Fruit fly (Drosophila melanogaster) whole organism, embryonic: ENCODE results near the gene CG32333.

Experiments
- Bgb ChIP-seq: fragments of 200-800 bp; sonication (Bioruptor generic); IDR thresholded peaks from 2 replicates; pipeline ENCODE4 v1.3.6; 2022; ENCODE audit warnings: missing biosample characterization, missing genetic modification characterization; ENCODE audit not compliant: partially characterized antibody
- Blimp-1 ChIP-seq: fragments of 200-800 bp; sonication (Bioruptor generic); optimal IDR thresholded peaks from 3 replicates; lab custom pipeline; 2018; ENCODE audit warnings: missing biosample characterization, missing genetic modification characterization, mild to moderate bottlenecking, moderate library complexity, missing genetic modification reagents
- CG10321 ChIP-seq: fragments of 200-800 bp; sonication (Bioruptor generic); IDR thresholded peaks from 2 replicates; pipeline ENCODE4 v1.3.6; 2022; ENCODE audit warnings: missing biosample characterization, missing genetic modification characterization
- CG11093 ChIP-seq: fragments of 200-800 bp; sonication (Bioruptor generic); IDR thresholded peaks from 3 replicates; pipeline ENCODE4 v1.3.6; 2022; ENCODE audit warnings: missing biosample characterization, missing genetic modification characterization
- CG13287 ChIP-seq: fragments of 200-800 bp; sonication (Bioruptor generic); IDR thresholded peaks from 2 replicates; pipeline ENCODE4 v1.3.6; 2022; ENCODE audit warnings: missing biosample characterization, missing genetic modification characterization; ENCODE audit not compliant: partially characterized antibody
- CG1792 ChIP-seq: fragments of 200-800 bp; sonication (Bioruptor generic); optimal IDR thresholded peaks from 2 replicates; lab custom pipeline; 2016; ENCODE audit warnings: missing biosample characterization, missing genetic modification characterization
- CG2129 ChIP-seq: fragments of 200-800 bp; sonication (Bioruptor generic); IDR thresholded peaks from 2 replicates; pipeline ENCODE4 v1.3.6; 2022; ENCODE audit warnings: missing biosample characterization, missing genetic modification characterization; ENCODE audit not compliant: partially characterized antibody
- CG30403 ChIP-seq: fragments of 200-800 bp; sonication (Bioruptor generic); optimal IDR thresholded peaks from 3 replicates; lab custom pipeline; 2016; ENCODE audit warnings: missing biosample characterization, missing genetic modification characterization
- CG31224 ChIP-seq: fragments of 200-800 bp; sonication (Bioruptor generic); IDR thresholded peaks from 2 replicates; pipeline ENCODE4 v1.3.6; 2022; ENCODE audit warnings: missing biosample characterization, missing genetic modification characterization
- CG32532 ChIP-seq: fragments of 200-800 bp; sonication (Bioruptor generic); IDR thresholded peaks from 2 replicates; pipeline ENCODE4 v1.3.6; 2022; ENCODE audit warnings: missing biosample characterization, missing genetic modification characterization
- CG34422 ChIP-seq: fragments of 200-800 bp; sonication (Bioruptor generic); IDR thresholded peaks from 3 replicates; pipeline ENCODE4 v1.3.6; 2022; ENCODE audit warnings: missing biosample characterization, missing genetic modification characterization
- CG4617 ChIP-seq: fragments of 200-800 bp; sonication (Bioruptor generic); optimal IDR thresholded peaks from 3 replicates; lab custom pipeline; 2016; ENCODE audit warnings: missing biosample characterization, missing genetic modification characterization, borderline replicate concordance
- CG4820 ChIP-seq: fragments of 200-800 bp; sonication (Bioruptor generic); optimal IDR thresholded peaks from 3 replicates; lab custom pipeline; 2016; ENCODE audit warnings: missing biosample characterization, missing genetic modification characterization
- CG5180 ChIP-seq: fragments of 200-800 bp; sonication (Bioruptor generic); optimal IDR thresholded peaks from 3 replicates; lab custom pipeline; 2017; ENCODE audit warnings: missing biosample characterization, missing genetic modification characterization, mild to moderate bottlenecking, moderate library complexity, missing genetic modification reagents
- CG7556 ChIP-seq: fragments of 200-800 bp; sonication (Bioruptor generic); optimal IDR thresholded peaks from 2 replicates; lab custom pipeline; 2017; ENCODE audit warnings: missing biosample characterization, mild to moderate bottlenecking, missing genetic modification characterization
- CG7786 ChIP-seq: fragments of 200-800 bp; sonication (Bioruptor generic); optimal IDR thresholded peaks from 2 replicates; lab custom pipeline; 2016; ENCODE audit warnings: missing biosample characterization, missing genetic modification characterization
- Dp ChIP-seq: fragments of 200-800 bp; sonication (Bioruptor generic); optimal IDR thresholded peaks from 2 replicates; lab custom pipeline; 2018; ENCODE audit warnings: missing biosample characterization, mild to moderate bottlenecking, missing genetic modification characterization, moderate library complexity
- Fer1 ChIP-seq: fragments of 200-800 bp; sonication (Bioruptor generic); optimal IDR thresholded peaks from 2 replicates; lab custom pipeline; 2017; ENCODE audit warnings: missing biosample characterization, mild to moderate bottlenecking, missing genetic modification characterization
- Hmx ChIP-seq: fragments of 200-800 bp; sonication (Bioruptor generic); optimal IDR thresholded peaks from 2 replicates; lab custom pipeline; 2016; ENCODE audit warnings: missing biosample characterization, missing genetic modification characterization
- Kr ChIP-seq: fragments of 200-800 bp; sonication (Bioruptor generic); optimal IDR thresholded peaks from 2 replicates; lab custom pipeline; 2017; ENCODE audit warnings: missing biosample characterization, mild to moderate bottlenecking, missing genetic modification characterization
- PHDP ChIP-seq: fragments of 200-800 bp; sonication (Bioruptor generic); optimal IDR thresholded peaks from 3 replicates; lab custom pipeline; 2018; ENCODE audit warnings: missing biosample characterization, mild to moderate bottlenecking, missing genetic modification characterization, moderate library complexity
- Trl ChIP-seq, 3 experiments: fragments of >200 bp in 2 of 3; fragments of 200-800 bp in 1 of 3; sonication (Bioruptor generic) in 1 of 3; optimal IDR thresholded peaks; 2 replicates in 1 of 3; 3 replicates in 2 of 3; lab custom pipeline; 2016 to 2017; ENCODE audit warnings: missing biosample characterization in 1 of 3, missing genetic modification characterization in 1 of 3
- Xbp1 ChIP-seq: fragments of 200-800 bp; sonication (Bioruptor generic); optimal IDR thresholded peaks from 3 replicates; lab custom pipeline; 2016; ENCODE audit warnings: missing biosample characterization, mild to moderate bottlenecking, missing genetic modification characterization
- amos ChIP-seq: fragments of 200-800 bp; sonication (Bioruptor generic); IDR thresholded peaks from 2 replicates; pipeline ENCODE4 v1.3.6; 2022; ENCODE audit warnings: missing biosample characterization, missing genetic modification characterization; ENCODE audit not compliant: partially characterized antibody
- ap ChIP-seq: fragments of 200-800 bp; sonication (Bioruptor generic); IDR thresholded peaks from 2 replicates; pipeline ENCODE4 v1.3.6; 2022; ENCODE audit warnings: missing biosample characterization, missing genetic modification characterization
- cad ChIP-seq: fragments of >200 bp; optimal IDR thresholded peaks from 2 replicates; lab custom pipeline; 2017; ENCODE audit warnings: missing biosample characterization, missing genetic modification characterization
- chinmo ChIP-seq: fragments of 200-800 bp; sonication (Bioruptor generic); IDR thresholded peaks from 4 replicates; pipeline ENCODE4 v1.3.6; 2022; ENCODE audit warnings: missing biosample characterization, missing genetic modification characterization; ENCODE audit not compliant: partially characterized antibody
- disco-r ChIP-seq: fragments of 200-800 bp; sonication (Bioruptor generic); optimal IDR thresholded peaks from 2 replicates; lab custom pipeline; 2016; ENCODE audit warnings: missing biosample characterization, missing genetic modification characterization
- grn ChIP-seq: fragments of 200-800 bp; sonication (Bioruptor generic); optimal IDR thresholded peaks from 3 replicates; lab custom pipeline; 2017; ENCODE audit warnings: missing biosample characterization, missing genetic modification characterization
- jing ChIP-seq: fragments of 200-800 bp; sonication (Bioruptor generic); optimal IDR thresholded peaks from 2 replicates; lab custom pipeline; 2018; ENCODE audit warnings: missing biosample characterization, mild to moderate bottlenecking, missing genetic modification characterization
- kni ChIP-seq: fragments of 200-800 bp; sonication (Bioruptor generic); optimal IDR thresholded peaks from 3 replicates; lab custom pipeline; 2017; ENCODE audit warnings: mild to moderate bottlenecking, missing biosample characterization, missing genetic modification reagents, missing genetic modification characterization
- knrl ChIP-seq: fragments of 200-800 bp; sonication (Bioruptor generic); IDR thresholded peaks from 3 replicates; pipeline ENCODE4 v1.3.6; 2022; ENCODE audit warnings: missing biosample characterization, missing genetic modification characterization; ENCODE audit not compliant: partially characterized antibody
- nau ChIP-seq: fragments of 200-800 bp; sonication (Bioruptor generic); optimal IDR thresholded peaks from 3 replicates; lab custom pipeline; 2017; ENCODE audit warnings: missing biosample characterization, mild to moderate bottlenecking, missing genetic modification characterization, missing genetic modification reagents
- nom ChIP-seq: fragments of 200-800 bp; sonication (Bioruptor generic); optimal IDR thresholded peaks from 2 replicates; lab custom pipeline; 2017; ENCODE audit warnings: missing biosample characterization, missing genetic modification characterization, mild to moderate bottlenecking, moderate library complexity, missing genetic modification reagents
- oc ChIP-seq: fragments of 200-800 bp; sonication (Bioruptor generic); optimal IDR thresholded peaks from 2 replicates; lab custom pipeline; 2018; ENCODE audit warnings: missing biosample characterization, mild to moderate bottlenecking, missing genetic modification characterization, moderate library complexity
- odd ChIP-seq: fragments of 200-800 bp; sonication (Bioruptor generic); optimal IDR thresholded peaks from 2 replicates; lab custom pipeline; 2017; ENCODE audit warnings: missing biosample characterization, mild to moderate bottlenecking, missing genetic modification characterization
- otp ChIP-seq: fragments of 200-800 bp; sonication (Bioruptor generic); IDR thresholded peaks from 3 replicates; pipeline ENCODE4, ENCODE4 v1.3.6; 2022; ENCODE audit warnings: missing biosample characterization, missing genetic modification characterization
- pita ChIP-seq: fragments of 200-800 bp; sonication (Bioruptor generic); optimal IDR thresholded peaks from 2 replicates; lab custom pipeline; 2017; ENCODE audit warnings: missing biosample characterization, mild to moderate bottlenecking, missing genetic modification characterization
- pzg ChIP-seq: fragments of 200-800 bp; sonication (Bioruptor generic); optimal IDR thresholded peaks from 3 replicates; lab custom pipeline; 2018; ENCODE audit warnings: missing biosample characterization, mild to moderate bottlenecking, missing genetic modification characterization, moderate library complexity
- run ChIP-seq: fragments of 200-800 bp; sonication (Bioruptor generic); optimal IDR thresholded peaks from 3 replicates; lab custom pipeline; 2018; ENCODE audit warnings: missing biosample characterization, mild to moderate bottlenecking, missing genetic modification characterization
- sens ChIP-seq: fragments of 200-800 bp; sonication (Bioruptor generic); peaks from one replicate; lab custom pipeline; 2016; ENCODE audit warnings: missing biosample characterization, missing genetic modification characterization
- sima ChIP-seq: fragments of 200-800 bp; sonication (Bioruptor generic); optimal IDR thresholded peaks from 2 replicates; lab custom pipeline; 2016; ENCODE audit warnings: missing biosample characterization, missing genetic modification characterization
- sisA ChIP-seq: fragments of 200-800 bp; sonication (Bioruptor generic); IDR thresholded peaks from 2 replicates; pipeline ENCODE4 v1.3.6; 2022; ENCODE audit warnings: missing biosample characterization, missing genetic modification characterization
- sna ChIP-seq: fragments of 200-800 bp; sonication (Bioruptor generic); IDR thresholded peaks from 2 replicates; pipeline ENCODE4 v1.3.6; 2022; ENCODE audit warnings: missing biosample characterization, missing genetic modification characterization; ENCODE audit not compliant: partially characterized antibody
- zen2 ChIP-seq: fragments of 200-800 bp; sonication (Bioruptor generic); IDR thresholded peaks from 3 replicates; pipeline ENCODE4 v1.3.6; 2022; ENCODE audit warnings: missing biosample characterization, missing genetic modification characterization; ENCODE audit not compliant: partially characterized antibody

The CG32333 gene

DNA sequence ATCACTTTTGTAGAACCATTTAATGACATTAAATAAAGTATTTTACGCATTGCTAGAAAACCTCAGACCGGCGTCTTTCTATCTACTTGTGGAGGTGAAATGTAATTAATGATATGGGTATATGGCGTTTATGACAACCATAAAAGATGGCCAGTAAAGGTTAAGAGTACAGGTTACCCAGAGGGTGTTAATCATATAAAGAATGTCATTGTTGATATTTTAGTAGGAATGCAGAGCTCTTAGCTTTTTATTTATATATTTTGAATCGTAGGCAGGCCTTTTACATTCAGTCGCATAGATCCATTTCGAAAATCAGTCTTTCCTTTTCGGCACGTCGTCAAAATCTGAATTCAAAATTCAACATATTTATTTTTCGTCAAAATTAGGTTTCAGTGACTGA lies 25.4 kb upstream of the CG32333 start, which contains the start of gene Bfc:
Bfc (plus strand) TSS at position 301 of the 400 bp plus-strand sequence.
- no peak for TF ChIP-seq Dp
- TF ChIP-seq Hmx (GFP tag; lab: Kevin White, UChicago), result no peak
- no peak for TF ChIP-seq amos
- TF ChIP-seq ap (GFP tag; lab: Robert Waterston, UW), result no peak
- TF ChIP-seq Fer1 (GFP tag; lab: Kevin White, UChicago), result no peak
- no peak for TF ChIP-seq jing (GFP tag; lab: Kevin White, UChicago)
- no peak for TF ChIP-seq CG32532
- TF ChIP-seq nom (GFP tag; lab: Kevin White, UChicago), result no peak
- TF ChIP-seq CG4820 (GFP tag; lab: Kevin White, UChicago), result no peak
- TF ChIP-seq Bgb (GFP tag; lab: Robert Waterston, UW), result no peak
- TF ChIP-seq CG10321 (GFP tag; lab: Robert Waterston, UW), result no peak
- TF ChIP-seq run (tag; lab: Kevin White, UChicago), result no peak
- TF ChIP-seq CG11093 (GFP tag; lab: Robert Waterston, UW), result no peak

DNA sequence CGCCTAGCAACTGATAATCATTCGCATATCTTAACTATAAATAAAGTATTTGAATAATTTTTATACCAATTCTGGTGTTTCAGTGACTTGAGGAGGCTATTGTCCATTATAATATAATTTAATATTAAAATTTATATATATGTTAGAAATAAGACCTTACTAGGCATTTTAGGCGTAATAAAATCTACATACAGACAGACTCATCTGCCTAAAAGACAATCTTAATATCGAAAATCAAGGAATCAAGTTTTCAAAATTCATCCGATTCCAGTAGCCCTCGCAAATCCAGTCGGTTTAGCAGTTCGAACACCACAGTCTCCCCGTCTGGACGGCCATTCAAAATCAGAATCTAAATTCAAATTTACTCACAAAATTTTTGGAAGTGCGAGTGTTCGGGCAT lies 24.0 kb upstream of the CG32333 start, which contains the start of the genes CG9130 and CG9133:
CG9130 (plus strand) TSS at position 301 of the 400 bp plus-strand sequence.
CG9133 (plus strand) TSS at position 301 of the 400 bp plus-strand sequence.
- TF ChIP-seq CG13287 (GFP tag; lab: Robert Waterston, UW), result no peak
- no peak for TF ChIP-seq sisA
- TF ChIP-seq CG2129 (GFP tag; lab: Robert Waterston, UW), result no peak
- no peak for TF ChIP-seq chinmo (GFP tag; lab: Robert Waterston, UW)
- TF ChIP-seq Kr, result no peak
- TF ChIP-seq CG1792, result no peak
- TF ChIP-seq grn, result no peak
- TF ChIP-seq CG7786 (GFP tag; lab: Kevin White, UChicago), result no peak
- TF ChIP-seq sima, result no peak
- no peak for TF ChIP-seq PHDP (tag; lab: Kevin White, UChicago)
- no peak for TF ChIP-seq CG4617

DNA sequence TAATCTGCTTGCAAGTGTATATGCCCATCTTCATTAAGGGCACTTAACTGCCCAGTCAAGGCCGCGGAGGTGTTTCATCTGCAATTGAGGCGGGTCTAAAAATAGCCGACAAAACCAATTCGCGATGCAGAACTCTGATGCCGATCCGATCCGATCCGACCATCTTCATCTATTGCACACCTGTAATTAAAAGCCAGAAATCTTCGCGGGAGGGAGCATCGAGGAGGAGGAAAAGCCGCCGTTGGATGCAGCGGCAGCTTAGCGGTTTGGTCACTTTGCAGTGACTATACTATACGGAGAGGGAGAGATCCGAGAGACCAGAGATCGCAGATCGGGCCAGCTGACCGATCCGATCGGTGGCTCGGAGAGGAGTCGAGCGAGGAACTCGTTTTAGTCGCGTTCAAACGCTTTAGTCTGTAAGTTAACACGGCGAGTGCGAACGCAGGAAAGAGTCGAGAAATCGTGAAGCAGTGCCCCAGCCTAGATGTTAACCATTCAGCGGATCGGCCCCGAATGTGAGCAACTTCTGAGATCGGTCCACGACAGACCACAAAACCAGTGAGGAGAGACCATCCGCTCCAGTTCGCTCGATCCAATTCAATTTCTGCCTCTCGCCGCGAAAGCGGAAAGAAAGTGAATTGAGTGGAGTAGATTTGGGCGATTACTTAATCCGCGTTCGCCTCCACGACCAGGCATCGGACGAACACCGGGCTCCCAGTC lies 19.5 kb upstream of the CG32333 start, which contains the start of gene tfc:
tfc (plus strand) TSS at position 389 of the 720 bp plus-strand sequence.
- TF ChIP-seq disco-r, result no peak
- no peak for TF ChIP-seq knrl (GFP tag; lab: Robert Waterston, UW)
- no peak for TF ChIP-seq CG10321 (GFP tag; lab: Robert Waterston, UW)
- no peak for TF ChIP-seq pzg (GFP tag; lab: Kevin White, UChicago)
- TF ChIP-seq nau, result no peak
- TF ChIP-seq odd (GFP tag; lab: Kevin White, UChicago), result peak; percentile 6
- TF ChIP-seq sens (GFP tag; lab: Kevin White, UChicago), result peak; percentile 18
- no peak for TF ChIP-seq sna
- peak; percentile 89 for TF ChIP-seq Blimp-1
- TF ChIP-seq CG31224, result no peak
- no peak for TF ChIP-seq Xbp1 (GFP tag; lab: Kevin White, UChicago)
- no peak for TF ChIP-seq pita
- 0 out of 3 replicates have a peak, but pooled peaks have one; percentile 19 for TF ChIP-seq zen2 (GFP tag; lab: Robert Waterston, UW)
- TF ChIP-seq CG13287 (GFP tag; lab: Robert Waterston, UW), result 0 out of 2 replicates have a peak, but pooled peaks have one; percentile 20
- no peak for TF ChIP-seq cad (GFP tag; lab: Kevin White, UChicago)
- peak; percentile 65 for TF ChIP-seq kni
- TF ChIP-seq otp, result no peak
- no peak for TF ChIP-seq CG30403 (GFP tag; lab: Kevin White, UChicago)
- peak; percentile 86; the same call in 2 of the 4 replicates for TF ChIP-seq chinmo (GFP tag; lab: Robert Waterston, UW)
- TF ChIP-seq CG34422, result no peak
- peak; percentile 83 for TF ChIP-seq CG5180 (GFP tag; lab: Kevin White, UChicago)
- no peak for TF ChIP-seq CG7556 (GFP tag; lab: Kevin White, UChicago)
- peak; percentile 11 to 22 for TF ChIP-seq Trl (optimal IDR thresholded peaks at IDR 0.05; lab: Kevin White, UChicago)
- TF ChIP-seq Trl (GFP tag; optimal IDR thresholded peaks at IDR 0.05; lab: Kevin White, UChicago), result no peak
- peak; percentile 18 for TF ChIP-seq oc
